Fruit fly (Drosophila melanogaster) whole organism, embryonic: ENCODE data around the gene CG8051.

Experiments
- Atf6 ChIP-seq: fragments of 200-800 bp; sonication (Bioruptor generic); IDR thresholded peaks from 2 replicates; pipeline ENCODE4 v1.3.6; 2022; ENCODE audit warnings: missing biosample characterization, missing genetic modification characterization
- Blimp-1 ChIP-seq: fragments of 200-800 bp; sonication (Bioruptor generic); optimal IDR thresholded peaks from 3 replicates; lab custom pipeline; 2018; ENCODE audit warnings: missing biosample characterization, missing genetic modification characterization, mild to moderate bottlenecking, moderate library complexity, missing genetic modification reagents
- CG10209 ChIP-seq: fragments of 200-800 bp; sonication (Bioruptor generic); optimal IDR thresholded peaks from 3 replicates; lab custom pipeline; 2017; ENCODE audit warnings: missing biosample characterization, mild to moderate bottlenecking, missing genetic modification characterization, missing genetic modification reagents
- CG10543 ChIP-seq: fragments of 200-800 bp; sonication (Bioruptor generic); optimal IDR thresholded peaks from 3 replicates; lab custom pipeline; 2017; ENCODE audit warnings: missing biosample characterization, mild to moderate bottlenecking, missing genetic modification characterization, moderate library complexity
- CG11504 ChIP-seq: fragments of 200-800 bp; sonication (Bioruptor generic); optimal IDR thresholded peaks from 3 replicates; lab custom pipeline; 2019; ENCODE audit warnings: missing biosample characterization, mild to moderate bottlenecking, missing genetic modification characterization, moderate library complexity
- CG12219 ChIP-seq: fragments of 200-800 bp; sonication (Bioruptor generic); optimal IDR thresholded peaks from 3 replicates; lab custom pipeline; 2018; ENCODE audit warnings: missing biosample characterization, mild to moderate bottlenecking, missing genetic modification characterization
- CG17186 ChIP-seq: fragments of 200-800 bp; sonication (Bioruptor generic); optimal IDR thresholded peaks from 3 replicates; lab custom pipeline; 2017; ENCODE audit warnings: missing biosample characterization, missing genetic modification reagents, missing genetic modification characterization
- CG18619 ChIP-seq: fragments of 200-800 bp; sonication (Bioruptor generic); optimal IDR thresholded peaks from 3 replicates; lab custom pipeline; 2017; ENCODE audit warnings: missing biosample characterization, mild to moderate bottlenecking, missing genetic modification characterization
- CG2199 ChIP-seq: fragments of 200-800 bp; sonication (Bioruptor generic); IDR thresholded peaks from 3 replicates; pipeline ENCODE4 v1.3.6; 2022; ENCODE audit warnings: missing biosample characterization, missing genetic modification characterization
- CG2712 ChIP-seq: fragments of 200-800 bp; optimal IDR thresholded peaks from 3 replicates; lab custom pipeline; 2019; ENCODE audit warnings: missing biosample characterization, mild to moderate bottlenecking, missing genetic modification characterization, moderate library complexity
- CG2889 ChIP-seq: fragments of 200-800 bp; sonication (Bioruptor generic); IDR thresholded peaks from 3 replicates; pipeline ENCODE4 v1.3.6; 2022; ENCODE audit warnings: missing biosample characterization, missing genetic modification characterization
- CG30403 ChIP-seq: fragments of 200-800 bp; sonication (Bioruptor generic); optimal IDR thresholded peaks from 3 replicates; lab custom pipeline; 2016; ENCODE audit warnings: missing biosample characterization, missing genetic modification characterization
- CG33213 ChIP-seq: fragments of 200-800 bp; sonication (Bioruptor generic); optimal IDR thresholded peaks from 3 replicates; lab custom pipeline; 2016; ENCODE audit warnings: missing biosample characterization, missing genetic modification characterization
- CG42726 ChIP-seq: fragments of 200-800 bp; sonication (Bioruptor generic); IDR thresholded peaks from 2 replicates; pipeline ENCODE4 v1.3.6; 2022; ENCODE audit warnings: missing biosample characterization, missing genetic modification characterization; ENCODE audit not compliant: partially characterized antibody
- CG43689 ChIP-seq: fragments of 200-800 bp; sonication (Bioruptor generic); IDR thresholded peaks from 2 replicates; pipeline ENCODE4 v1.3.6; 2022; ENCODE audit warnings: missing biosample characterization, missing genetic modification characterization
- CG6654 ChIP-seq: fragments of 200-800 bp; sonication (Bioruptor generic); optimal IDR thresholded peaks from 2 replicates; lab custom pipeline; 2017; ENCODE audit warnings: missing biosample characterization, mild to moderate bottlenecking, missing genetic modification characterization
- CG6683 ChIP-seq: fragments of 200-800 bp; sonication (Bioruptor generic); optimal IDR thresholded peaks from 2 replicates; lab custom pipeline; 2017; ENCODE audit warnings: missing biosample characterization, mild to moderate bottlenecking, missing genetic modification characterization, missing genetic modification reagents
- CG9932 ChIP-seq: fragments of 200-800 bp; sonication (Bioruptor generic); IDR thresholded peaks from 2 replicates; pipeline ENCODE4 v1.3.6; 2022; ENCODE audit warnings: missing biosample characterization, missing genetic modification characterization
- Dbx ChIP-seq: fragments of 200-800 bp; sonication (Bioruptor generic); IDR thresholded peaks from 3 replicates; pipeline ENCODE4 v1.3.6; 2022; ENCODE audit warnings: missing biosample characterization, missing genetic modification characterization
- Deaf1 ChIP-seq: fragments of 200-800 bp; optimal IDR thresholded peaks from 3 replicates; lab custom pipeline; 2019; ENCODE audit warnings: missing biosample characterization, mild to moderate bottlenecking, missing genetic modification characterization, moderate library complexity
- Ets65A ChIP-seq: fragments of 200-800 bp; sonication (Bioruptor generic); peaks from one replicate; lab custom pipeline; 2016; ENCODE audit warnings: missing biosample characterization, missing genetic modification characterization
- HHEX ChIP-seq: fragments of 200-800 bp; sonication (Bioruptor generic); optimal IDR thresholded peaks from 3 replicates; lab custom pipeline; 2017; ENCODE audit warnings: missing biosample characterization, mild to moderate bottlenecking, missing genetic modification characterization, missing genetic modification reagents
- Hr51 ChIP-seq, 2 experiments: fragments of 200-800 bp; sonication (Bioruptor generic); optimal IDR thresholded peaks; 2 replicates in 1 of 2; 3 replicates in 1 of 2; lab custom pipeline; 2016 to 2018; ENCODE audit warnings: missing biosample characterization in 2 of 2, missing genetic modification characterization in 2 of 2, mild to moderate bottlenecking in 1 of 2, moderate library complexity in 1 of 2
- MESR4 ChIP-seq: fragments of 200-800 bp; sonication (Bioruptor generic); optimal IDR thresholded peaks from 2 replicates; lab custom pipeline; 2018; ENCODE audit warnings: missing biosample characterization, mild to moderate bottlenecking, missing genetic modification characterization, moderate library complexity
- Oli ChIP-seq: fragments of 200-800 bp; sonication (Bioruptor generic); optimal IDR thresholded peaks from 2 replicates; lab custom pipeline; 2018; ENCODE audit warnings: missing biosample characterization, mild to moderate bottlenecking, missing genetic modification characterization, moderate library complexity
- PHDP ChIP-seq: fragments of 200-800 bp; sonication (Bioruptor generic); optimal IDR thresholded peaks from 3 replicates; lab custom pipeline; 2018; ENCODE audit warnings: missing biosample characterization, mild to moderate bottlenecking, missing genetic modification characterization, moderate library complexity
- Scr ChIP-seq: fragments of 200-800 bp; sonication (Bioruptor generic); IDR thresholded peaks from 2 replicates; pipeline ENCODE4 v1.3.6; 2022; ENCODE audit warnings: missing biosample characterization, missing genetic modification characterization; ENCODE audit not compliant: partially characterized antibody
- Usf ChIP-seq: fragments of 200-800 bp; sonication (Bioruptor generic); optimal IDR thresholded peaks from 2 replicates; lab custom pipeline; 2017; ENCODE audit warnings: missing genotype, missing biosample characterization, missing genetic modification characterization
- Vsx1 ChIP-seq: fragments of 200-800 bp; sonication (Bioruptor generic); optimal IDR thresholded peaks from 2 replicates; lab custom pipeline; 2017; ENCODE audit warnings: missing biosample characterization, mild to moderate bottlenecking, missing genetic modification characterization, missing genetic modification reagents
- al ChIP-seq: fragments of 200-800 bp; sonication (Bioruptor generic); IDR thresholded peaks from 2 replicates; pipeline ENCODE4 v1.3.6; 2022; ENCODE audit warnings: missing biosample characterization, missing genetic modification characterization
- amos ChIP-seq: fragments of 200-800 bp; sonication (Bioruptor generic); IDR thresholded peaks from 2 replicates; pipeline ENCODE4 v1.3.6; 2022; ENCODE audit warnings: missing biosample characterization, missing genetic modification characterization; ENCODE audit not compliant: partially characterized antibody
- az2 ChIP-seq: fragments of 200-800 bp; sonication (Bioruptor generic); optimal IDR thresholded peaks from 3 replicates; lab custom pipeline; 2016; ENCODE audit warnings: missing biosample characterization, missing genetic modification characterization
- bcd ChIP-seq: fragments of 200-800 bp; sonication (Bioruptor generic); optimal IDR thresholded peaks from 2 replicates; lab custom pipeline; 2017; ENCODE audit warnings: missing biosample characterization, mild to moderate bottlenecking, missing genetic modification characterization
- caup ChIP-seq: fragments of 200-800 bp; sonication (Bioruptor generic); optimal IDR thresholded peaks from 3 replicates; lab custom pipeline; 2017; ENCODE audit warnings: missing biosample characterization, mild to moderate bottlenecking, missing genetic modification characterization, moderate library complexity; ENCODE audit not compliant: severe bottlenecking
- crol ChIP-seq: fragments of 200-800 bp; sonication (Bioruptor generic); IDR thresholded peaks from 2 replicates; pipeline ENCODE4 v1.3.6; 2022; ENCODE audit warnings: missing biosample characterization, missing genetic modification characterization
- esg ChIP-seq: fragments of 200-800 bp; sonication (Bioruptor generic); conservative IDR thresholded peaks from 2 replicates; pipeline ENCODE4 v1.3.6; 2022; ENCODE audit warnings: missing biosample characterization, missing genetic modification characterization
- gce ChIP-seq: fragments of 200-800 bp; sonication (Bioruptor generic); IDR thresholded peaks from 3 replicates; pipeline ENCODE4 v1.3.6; 2022; ENCODE audit warnings: missing biosample characterization, missing genetic modification characterization
- gsb ChIP-seq: fragments of 200-800 bp; sonication (Bioruptor generic); IDR thresholded peaks from 2 replicates; pipeline ENCODE4 v1.3.6; 2022; ENCODE audit warnings: missing biosample characterization, missing genetic modification characterization
- ind ChIP-seq: fragments of 200-800 bp; sonication (Bioruptor generic); optimal IDR thresholded peaks from 3 replicates; lab custom pipeline; 2016; ENCODE audit warnings: missing biosample characterization, missing genetic modification characterization
- kni ChIP-seq: fragments of 200-800 bp; sonication (Bioruptor generic); optimal IDR thresholded peaks from 3 replicates; lab custom pipeline; 2017; ENCODE audit warnings: mild to moderate bottlenecking, missing biosample characterization, missing genetic modification reagents, missing genetic modification characterization
- ranshi ChIP-seq: fragments of 200-800 bp; sonication (Bioruptor generic); IDR thresholded peaks from 2 replicates; pipeline ENCODE4 v1.3.6; 2022; ENCODE audit warnings: missing biosample characterization, missing genetic modification characterization
- salm ChIP-seq: fragments of 200-800 bp; sonication (Bioruptor generic); optimal IDR thresholded peaks from 2 replicates; lab custom pipeline; 2018; ENCODE audit warnings: missing biosample characterization, mild to moderate bottlenecking, missing genetic modification characterization
- shn ChIP-seq: fragments of 200-800 bp; sonication (Bioruptor generic); optimal IDR thresholded peaks from 3 replicates; lab custom pipeline; 2016; ENCODE audit warnings: missing biosample characterization, missing genetic modification characterization
- slou ChIP-seq: fragments of 200-800 bp; sonication (Bioruptor generic); optimal IDR thresholded peaks from 3 replicates; lab custom pipeline; 2016; ENCODE audit warnings: missing biosample characterization, missing genetic modification characterization
- sob ChIP-seq: fragments of 200-800 bp; sonication (Bioruptor generic); IDR thresholded peaks from 2 replicates; pipeline ENCODE4 v1.3.6; 2022; ENCODE audit warnings: missing biosample characterization, missing genetic modification characterization
- unpg ChIP-seq: fragments of 200-800 bp; sonication (Bioruptor generic); optimal IDR thresholded peaks from 3 replicates; lab custom pipeline; 2018; ENCODE audit warnings: missing biosample characterization, mild to moderate bottlenecking, missing genetic modification characterization, moderate library complexity
- zf30C ChIP-seq: fragments of 200-800 bp; sonication (Bioruptor generic); optimal IDR thresholded peaks from 3 replicates; lab custom pipeline; 2018; ENCODE audit warnings: missing biosample characterization, mild to moderate bottlenecking, missing genetic modification characterization
- zfh1 ChIP-seq: fragments of 200-800 bp; sonication (Bioruptor generic); IDR thresholded peaks from 3 replicates; pipeline ENCODE4 v1.3.6; 2022; ENCODE audit warnings: missing biosample characterization, missing genetic modification characterization

CG8051 gene

dm6 chrX:19317058-19317767 lies 9.5 kb upstream of the CG8051 start (continued):
- TF ChIP-seq CG9932 (GFP tag; lab: Robert Waterston, UW) (peak; percentile 48), CG2712 (tag; lab: Kevin White, UChicago) (peak; percentile 82), Oli (tag; lab: Kevin White, UChicago) (peak; percentile 69), Scr (no peak), zf30C (peak; percentile 52), CG42726 (GFP tag; lab: Robert Waterston, UW) (no peak), unpg (GFP tag; lab: Kevin White, UChicago) (peak; percentile 77), az2 (GFP tag; lab: Kevin White, UChicago) (peak; percentile 24), caup (peak; percentile 61), kni (no peak), amos (GFP tag; lab: Robert Waterston, UW) (no peak), CG10209 (GFP tag; lab: Kevin White, UChicago) (peak; percentile 58), slou (GFP tag; lab: Kevin White, UChicago) (no peak), CG18619 (peak; percentile 50), gsb (GFP tag; lab: Robert Waterston, UW) (0 out of 2 replicates have a peak, but pooled peaks have one; percentile 24), shn (GFP tag; lab: Kevin White, UChicago) (no peak), ind (peak; percentile 37), CG33213 (no peak), al (peak; percentile 48), PHDP (peak; percentile 82), Dbx (GFP tag; lab: Robert Waterston, UW) (peak; percentile 64; the same call in 1 of the 3 replicates), Atf6 (peak; percentile 7; the same call in 1 of the 2 replicates), salm (tag; lab: Kevin White, UChicago) (peak; percentile 41), HHEX (GFP tag; lab: Kevin White, UChicago) (peak; percentile 56), CG2889 (GFP tag; lab: Robert Waterston, UW) (0 out of 3 replicates have a peak, but pooled peaks have one; percentile 26), CG12219 (GFP tag; lab: Kevin White, UChicago) (peak; percentile 17), CG10543 (GFP tag; lab: Kevin White, UChicago) (peak; percentile 34), esg (peak; percentile 21; the same call in 1 of the 2 replicates), CG30403 (GFP tag; lab: Kevin White, UChicago) (peak; percentile 23), CG6654 (GFP tag; lab: Kevin White, UChicago) (peak; percentile 22), CG17186 (GFP tag; lab: Kevin White, UChicago) (no peak), bcd (GFP tag; lab: Kevin White, UChicago) (peak; percentile 30), crol (no peak), Usf (GFP tag; lab: Kevin White, UChicago) (no peak), CG2199 (0 out of 3 replicates have a peak, but pooled peaks have one; percentile 26), Deaf1 (peak; percentile 33), Ets65A (GFP tag; lab: Kevin White, UChicago) (no peak), zfh1 (0 out of 3 replicates have a peak, but pooled peaks have one; percentile 47), ranshi (GFP tag; lab: Robert Waterston, UW) (peak; percentile 67), gce (GFP tag; lab: Robert Waterston, UW) (no peak), Blimp-1 (GFP tag; lab: Kevin White, UChicago) (peak; percentile 74), CG43689 (GFP tag; lab: Robert Waterston, UW) (no peak), Vsx1 (GFP tag; lab: Kevin White, UChicago) (peak; percentile 43), sob (GFP tag; lab: Robert Waterston, UW) (peak; percentile 64), MESR4 (GFP tag; lab: Kevin White, UChicago) (no peak), CG6683 (peak; percentile 37), Hr51 (GFP tag; optimal IDR thresholded peaks at IDR 0.05; lab: Kevin White, UChicago) (peak in 1 of 2 experiments; percentile 80), CG11504 (tag; lab: Kevin White, UChicago) (peak; percentile 74)
